Worm (Caenorhabditis elegans) whole organism, L2 larva: ENCODE data around the gene K11G9.5.

Experiments used
- C34F6.9 ChIP-seq: fragments of 150-350 bp; optimal IDR thresholded peaks from 2 replicates; lab custom pipeline; 2014; ENCODE audit warnings: missing biosample characterization, missing genetic modification characterization
- F13H6.1 ChIP-seq: sonication (generic microtip); optimal IDR thresholded peaks from 2 replicates; lab custom pipeline; 2016; ENCODE audit warnings: missing genetic modification characterization, missing compliant biosample characterization
- R02D3.7 ChIP-seq: fragments of 150-350 bp; optimal IDR thresholded peaks from 2 replicates; lab custom pipeline; 2014; ENCODE audit warnings: missing biosample characterization, missing genetic modification characterization
- ZK546.5 ChIP-seq: sonication (generic microtip); optimal IDR thresholded peaks from 2 replicates; lab custom pipeline; 2017; ENCODE audit warnings: missing biosample characterization, missing genetic modification characterization
- alr-1 ChIP-seq: fragments of 150-350 bp; optimal IDR thresholded peaks from 2 replicates; lab custom pipeline; 2014; ENCODE audit warnings: missing biosample characterization, missing genetic modification characterization
- ama-1 ChIP-seq: fragments of 150-350 bp; optimal IDR thresholded peaks from 2 replicates; lab custom pipeline; 2018; ENCODE audit warnings: inconsistent platforms
- ceh-16 ChIP-seq: fragments of 150-350 bp; optimal IDR thresholded peaks from 2 replicates; lab custom pipeline; 2014; ENCODE audit warnings: missing biosample characterization, missing genetic modification characterization
- ceh-82 ChIP-seq: fragments of 150-350 bp; optimal IDR thresholded peaks from 2 replicates; lab custom pipeline; 2014; ENCODE audit warnings: missing biosample characterization, missing genetic modification characterization
- dmd-4 ChIP-seq: sonication (generic microtip); optimal IDR thresholded peaks from 2 replicates; lab custom pipeline; 2017; ENCODE audit warnings: missing biosample characterization, missing genetic modification characterization
- egl-27 ChIP-seq: sonication (generic microtip); optimal IDR thresholded peaks from 3 replicates; lab custom pipeline; 2017; ENCODE audit warnings: missing biosample characterization, missing genetic modification reagents, missing genetic modification characterization
- elt-1 ChIP-seq: fragments of 150-350 bp; optimal IDR thresholded peaks from 2 replicates; lab custom pipeline; 2014; ENCODE audit warnings: missing biosample characterization, missing genetic modification characterization
- elt-3 ChIP-seq: sonication (generic microtip); optimal IDR thresholded peaks from 2 replicates; lab custom pipeline; 2017; ENCODE audit warnings: missing biosample characterization, missing genetic modification characterization
- fos-1 ChIP-seq: fragments of 150-350 bp; optimal IDR thresholded peaks from 2 replicates; lab custom pipeline; 2014; ENCODE audit warnings: missing biosample characterization, missing genetic modification characterization
- gmeb-1 ChIP-seq: fragments of 150-350 bp; optimal IDR thresholded peaks from 2 replicates; lab custom pipeline; 2014; ENCODE audit warnings: missing biosample characterization, missing genetic modification characterization
- lin-11 ChIP-seq: fragments of 150-350 bp; sonication (generic microtip); optimal IDR thresholded peaks from 2 replicates; lab custom pipeline; 2014; ENCODE audit warnings: missing biosample characterization, missing genetic modification characterization, inconsistent platforms, mixed read lengths
- lin-13 ChIP-seq: fragments of 150-350 bp; optimal IDR thresholded peaks from 2 replicates; lab custom pipeline; 2014; ENCODE audit warnings: missing biosample characterization, missing genetic modification reagents, missing genetic modification characterization
- lin-39 ChIP-seq: fragments of 150-350 bp; optimal IDR thresholded peaks from 2 replicates; lab custom pipeline; 2014; ENCODE audit warnings: missing biosample characterization, missing genetic modification reagents, missing genetic modification characterization
- lsy-2 ChIP-seq, 2 experiments: fragments of 150-350 bp in 1 of 2; sonication (generic microtip) in 1 of 2; optimal IDR thresholded peaks; 2 replicates each; lab custom pipeline; 2014 to 2017; ENCODE audit warnings: missing biosample characterization in 2 of 2, missing genetic modification characterization in 2 of 2
- mab-5 ChIP-seq: fragments of 150-350 bp; optimal IDR thresholded peaks from 2 replicates; lab custom pipeline; 2014; ENCODE audit warnings: missing biosample characterization, missing genetic modification characterization
- mbf-1 ChIP-seq: sonication (generic microtip); optimal IDR thresholded peaks from 2 replicates; lab custom pipeline; 2017; ENCODE audit warnings: missing biosample characterization, missing genetic modification characterization
- mdl-1 ChIP-seq, 2 experiments: fragments of 150-350 bp in 1 of 2; sonication (generic microtip) in 1 of 2; optimal IDR thresholded peaks; 2 replicates each; lab custom pipeline; 2017; ENCODE audit warnings: missing biosample characterization in 2 of 2, missing genetic modification characterization in 2 of 2
- nhr-11 ChIP-seq: fragments of 150-350 bp; optimal IDR thresholded peaks from 2 replicates; lab custom pipeline; 2014; ENCODE audit warnings: missing biosample characterization, missing genetic modification characterization
- nhr-12 ChIP-seq: fragments of 150-350 bp; optimal IDR thresholded peaks from 2 replicates; lab custom pipeline; 2014; ENCODE audit warnings: missing biosample characterization, missing genetic modification characterization
- nhr-129 ChIP-seq: fragments of 150-350 bp; optimal IDR thresholded peaks from 2 replicates; lab custom pipeline; 2014; ENCODE audit warnings: missing biosample characterization, missing genetic modification characterization
- nhr-21 ChIP-seq: fragments of 150-350 bp; optimal IDR thresholded peaks from 2 replicates; lab custom pipeline; 2014; ENCODE audit warnings: missing biosample characterization, missing genetic modification characterization
- nhr-23 ChIP-seq: fragments of 150-350 bp; optimal IDR thresholded peaks from 2 replicates; lab custom pipeline; 2014; ENCODE audit warnings: missing biosample characterization, missing genetic modification reagents, missing genetic modification characterization
- nhr-237 ChIP-seq: fragments of 150-350 bp; optimal IDR thresholded peaks from 2 replicates; lab custom pipeline; 2014; ENCODE audit warnings: missing biosample characterization, missing genetic modification characterization
- nhr-25 ChIP-seq: fragments of 150-350 bp; sonication (generic microtip); optimal IDR thresholded peaks from 3 replicates; lab custom pipeline; 2014; ENCODE audit warnings: missing biosample characterization, missing genetic modification characterization
- nhr-6 ChIP-seq: fragments of 150-350 bp; optimal IDR thresholded peaks from 2 replicates; lab custom pipeline; 2014; ENCODE audit warnings: missing biosample characterization, missing genetic modification characterization
- nhr-77 ChIP-seq: fragments of 150-350 bp; optimal IDR thresholded peaks from 2 replicates; lab custom pipeline; 2014; ENCODE audit warnings: missing biosample characterization, missing genetic modification characterization
- peb-1 ChIP-seq: fragments of 150-350 bp; optimal IDR thresholded peaks from 2 replicates; lab custom pipeline; 2014; ENCODE audit warnings: missing biosample characterization, missing genetic modification characterization
- sem-4 ChIP-seq: fragments of 150-350 bp; optimal IDR thresholded peaks from 2 replicates; lab custom pipeline; 2014; ENCODE audit warnings: missing biosample characterization, missing genetic modification reagents, missing genetic modification characterization
- skn-1 ChIP-seq: sonication (generic microtip); optimal IDR thresholded peaks from 2 replicates; lab custom pipeline; 2017; ENCODE audit warnings: missing biosample characterization, missing genetic modification characterization
- sma-3 ChIP-seq: sonication (generic microtip); optimal IDR thresholded peaks from 2 replicates; lab custom pipeline; 2016; ENCODE audit warnings: missing genetic modification reagents, missing genetic modification characterization, missing compliant biosample characterization
- sma-9 ChIP-seq, 2 experiments: fragments of 150-350 bp in 1 of 2; sonication (generic microtip) in 1 of 2; optimal IDR thresholded peaks; 2 replicates each; lab custom pipeline; 2014 to 2016; ENCODE audit warnings: missing genetic modification characterization in 2 of 2, mild to moderate bottlenecking in 1 of 2, missing biosample characterization in 1 of 2, missing compliant biosample characterization in 1 of 2, missing genetic modification reagents in 1 of 2, moderate library complexity in 1 of 2
- snpc-4 ChIP-seq: fragments of 150-350 bp; optimal IDR thresholded peaks from 2 replicates; lab custom pipeline; 2014; ENCODE audit warnings: missing biosample characterization, missing genetic modification characterization
- unc-39 ChIP-seq: fragments of 150-350 bp; optimal IDR thresholded peaks from 2 replicates; lab custom pipeline; 2014; ENCODE audit warnings: missing biosample characterization, missing genetic modification characterization
- unc-55 ChIP-seq: fragments of 150-350 bp; sonication (generic microtip); optimal IDR thresholded peaks from 3 replicates; lab custom pipeline; 2014; ENCODE audit warnings: missing biosample characterization, missing genetic modification reagents, missing genetic modification characterization
- unc-62 ChIP-seq: fragments of 150-350 bp; optimal IDR thresholded peaks from 2 replicates; lab custom pipeline; 2014; ENCODE audit warnings: missing biosample characterization, missing genetic modification reagents, missing genetic modification characterization
- zag-1 ChIP-seq: fragments of 150-350 bp; optimal IDR thresholded peaks from 2 replicates; lab custom pipeline; 2014; ENCODE audit warnings: missing biosample characterization, missing genetic modification characterization
- ztf-1 ChIP-seq: fragments of 200-800 bp; sonication (Bioruptor generic); conservative IDR thresholded peaks from 2 replicates; pipeline ENCODE4 v1.3.6; 2022; ENCODE audit warnings: missing genetic modification characterization, missing compliant biosample characterization
- ztf-4 ChIP-seq: fragments of 150-350 bp; optimal IDR thresholded peaks from 2 replicates; lab custom pipeline; 2014; ENCODE audit warnings: missing biosample characterization, missing genetic modification characterization

The K11G9.5 gene

DNA sequence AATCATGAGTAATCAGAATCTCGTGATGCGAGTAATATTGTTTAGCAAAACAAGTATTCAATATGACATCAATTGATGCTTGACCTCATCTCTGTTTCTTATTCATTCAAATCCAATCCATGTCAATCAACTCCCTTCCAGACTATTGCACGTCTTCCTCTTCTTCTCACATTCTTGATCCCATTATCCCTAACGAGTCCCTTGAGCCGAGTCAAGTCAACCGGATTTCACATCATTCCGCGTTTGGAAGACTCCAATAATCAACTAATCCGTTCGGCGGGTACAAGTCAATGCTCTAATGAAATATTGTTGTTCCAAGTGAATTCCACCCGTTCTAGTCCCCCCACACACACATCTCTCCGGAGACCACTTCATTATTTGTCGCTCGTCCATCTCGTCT lies 38.0 kb upstream of the K11G9.5 start:
- TF ChIP-seq sma-3 (GFP tag; lab: Kevin White, UChicago) (no peak), sma-9 (GFP tag; optimal IDR thresholded peaks at IDR 0.05; lab: Kevin White, UChicago) (peak; percentile 1), sma-9 (tag; optimal IDR thresholded peaks at IDR 0.05; lab: Kevin White, UChicago) (no peak), mab-5 (tag; lab: Kevin White, UChicago) (peak; percentile 11)

DNA sequence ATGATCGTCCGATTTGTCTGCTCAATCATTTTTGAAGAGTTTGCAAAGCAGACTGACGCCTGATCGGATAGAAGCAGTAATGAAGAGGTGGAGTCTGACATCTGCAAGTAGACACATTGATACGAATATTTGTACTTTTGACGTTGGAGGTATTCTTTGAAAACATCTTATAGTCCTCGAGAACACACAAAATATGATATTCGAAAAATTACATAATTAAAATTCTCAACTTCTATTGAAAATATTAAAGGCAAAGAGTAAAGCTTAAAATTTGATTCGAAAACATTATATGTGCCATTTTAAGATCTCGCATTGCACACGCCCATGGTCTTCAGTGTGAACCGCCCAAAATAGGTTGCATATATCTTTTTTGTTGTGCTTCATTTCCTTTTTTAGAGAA lies 34.1 kb upstream of the K11G9.5 start, which contains the start of gene ZC487.2:
TSS of gene ZC487.2 (minus strand) at position 101 of the 400 bp plus-strand sequence.
- no peak for TF ChIP-seq nhr-11
- no peak for TF ChIP-seq ZK546.5 (tag; lab: Kevin White, UChicago)
- no peak for TF ChIP-seq lin-11
- TF ChIP-seq sma-9 (GFP tag; optimal IDR thresholded peaks at IDR 0.05; lab: Kevin White, UChicago) = no peak
- TF ChIP-seq sma-9 (tag; optimal IDR thresholded peaks at IDR 0.05; lab: Kevin White, UChicago) = no peak

DNA sequence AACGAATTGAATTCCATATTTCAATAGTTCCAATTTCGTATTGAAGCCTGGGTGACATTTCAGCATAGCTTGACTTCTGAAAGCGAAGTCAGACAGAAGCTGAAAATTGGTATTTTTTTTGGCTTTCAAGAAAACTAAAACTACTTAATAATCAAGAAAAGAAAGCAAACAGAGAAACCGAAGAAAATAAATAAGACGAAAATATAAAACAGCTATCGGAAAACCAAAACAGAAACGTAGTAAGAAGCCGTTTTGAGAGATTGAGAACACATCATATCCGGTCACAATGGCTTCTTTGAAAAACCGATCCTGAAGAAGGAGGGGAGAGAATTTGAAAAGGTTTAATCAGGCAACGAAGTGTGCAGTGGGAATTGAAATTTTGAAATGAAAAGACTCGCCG lies 29.9 kb upstream of the K11G9.5 start, which contains the start of gene srg-30:
TSS of gene srg-30 (minus strand) at position 101 of the 400 bp plus-strand sequence.
- TF ChIP-seq nhr-12 (no peak), ceh-16 (tag; lab: Kevin White, UChicago) (no peak), ztf-1 (GFP tag; lab: Robert Waterston, UW) (no peak), sma-3 (GFP tag; lab: Kevin White, UChicago) (no peak), nhr-21 (tag; lab: Kevin White, UChicago) (no peak), ceh-82 (no peak), nhr-23 (tag; lab: Kevin White, UChicago) (no peak), nhr-6 (tag; lab: Kevin White, UChicago) (no peak), lin-39 (no peak)

DNA sequence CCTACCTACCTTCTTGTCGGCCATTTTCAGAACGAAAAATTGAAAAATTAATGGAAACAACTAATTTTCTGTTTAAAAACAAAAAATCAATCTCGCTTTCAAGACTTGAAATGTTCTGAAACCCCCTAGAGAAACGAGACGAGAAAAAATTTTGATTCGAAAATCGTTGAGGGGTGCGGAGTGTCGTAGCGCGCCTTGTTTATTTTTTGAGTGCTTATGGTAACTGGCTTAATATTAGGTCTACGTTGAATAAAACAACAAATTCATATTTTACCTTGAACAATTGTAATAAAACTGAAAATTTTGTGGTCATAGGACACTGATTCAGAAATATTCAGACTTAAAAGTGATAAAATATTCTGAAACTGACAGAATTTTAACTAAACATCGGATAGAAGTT lies 22.2 kb upstream of the K11G9.5 start, which contains the start of gene sna-1:
TSS of gene sna-1 (minus strand) at position 218 of the 400 bp plus-strand sequence.
- TF ChIP-seq skn-1 (tag; lab: Kevin White, UChicago) = no peak
- no peak for TF ChIP-seq elt-1
- TF ChIP-seq lsy-2 (tag; optimal IDR thresholded peaks at IDR 0.05; lab: Kevin White, UChicago) = no peak
- no peak for TF ChIP-seq zag-1 (tag; lab: Kevin White, UChicago)
- no peak for TF ChIP-seq gmeb-1 (tag; lab: Kevin White, UChicago)
- peak; percentile 28 for TF ChIP-seq unc-55 (GFP tag; lab: Kevin White, UChicago)
- no peak for TF ChIP-seq egl-27 (tag; lab: Kevin White, UChicago)
- no peak for TF ChIP-seq lin-11
- TF ChIP-seq ama-1 (lab: Kevin White, UChicago) = peak; percentile 36

ce11 chrV:6709050-6709683 lies 20.9 kb upstream of the K11G9.5 start, which contains the start of gene dlst-1:
Gene dlst-1 (minus strand): TSS chrV:6709101.
- TF ChIP-seq nhr-21 (tag; lab: Kevin White, UChicago) (peak; percentile 8), elt-1 (no peak), lsy-2 (tag; optimal IDR thresholded peaks at IDR 0.05; lab: Kevin White, UChicago) (peak; percentile 21 to 45), C34F6.9 (tag; lab: Kevin White, UChicago) (peak; percentile 29), nhr-25 (tag; lab: Kevin White, UChicago) (peak; percentile 45), fos-1 (tag; lab: Kevin White, UChicago) (no peak), ceh-16 (tag; lab: Kevin White, UChicago) (no peak), lin-11 (peak; percentile 25), ztf-4 (tag; lab: Kevin White, UChicago) (no peak), nhr-129 (tag; lab: Kevin White, UChicago) (peak; percentile 47), mdl-1 (tag; optimal IDR thresholded peaks at IDR 0.05; lab: Kevin White, UChicago) (no peak), nhr-77 (tag; lab: Kevin White, UChicago) (no peak), nhr-12 (no peak), ama-1 (lab: Kevin White, UChicago) (no peak), elt-3 (no peak), nhr-6 (tag; lab: Kevin White, UChicago) (no peak), R02D3.7 (no peak), lin-13 (no peak), alr-1 (tag; lab: Kevin White, UChicago) (no peak), peb-1 (tag; lab: Kevin White, UChicago) (no peak), snpc-4 (tag; lab: Kevin White, UChicago) (no peak), unc-62 (GFP tag; lab: Kevin White, UChicago) (no peak), gmeb-1 (tag; lab: Kevin White, UChicago) (peak; percentile 43), dmd-4 (tag; lab: Kevin White, UChicago) (no peak), sem-4 (tag; lab: Kevin White, UChicago) (no peak), sma-3 (GFP tag; lab: Kevin White, UChicago) (peak; percentile 66), mbf-1 (tag; lab: Kevin White, UChicago) (no peak), F13H6.1 (tag; lab: Kevin White, UChicago) (peak; percentile 40), nhr-237 (tag; lab: Kevin White, UChicago) (no peak), ZK546.5 (tag; lab: Kevin White, UChicago) (no peak), unc-39 (no peak)
